Worm (Caenorhabditis elegans) whole organism, L3 larva: ENCODE measurements around the gene W08F4.1.

ENCODE experiments used
- ceh-82 ChIP-seq: fragments of 150-350 bp; optimal IDR thresholded peaks from 2 replicates; lab custom pipeline; 2014; ENCODE audit warnings: missing biosample characterization, missing genetic modification characterization
- egl-27 ChIP-seq: sonication (generic microtip); optimal IDR thresholded peaks from 4 replicates; lab custom pipeline; 2017; ENCODE audit warnings: missing biosample characterization, missing genetic modification reagents, missing genetic modification characterization
- eor-1 ChIP-seq, 2 experiments: fragments of 150-350 bp; optimal IDR thresholded peaks; 2 replicates each; lab custom pipeline; 2014 to 2018; ENCODE audit warnings: missing biosample characterization in 2 of 2, missing genetic modification characterization in 2 of 2
- hmg-11 ChIP-seq: sonication (generic microtip); optimal IDR thresholded peaks from 2 replicates; lab custom pipeline; 2016; ENCODE audit warnings: missing genetic modification characterization, missing compliant biosample characterization
- lin-39 ChIP-seq: fragments of 150-350 bp; optimal IDR thresholded peaks from 2 replicates; lab custom pipeline; 2018; ENCODE audit warnings: missing biosample characterization, missing genetic modification reagents, missing genetic modification characterization
- lsy-12 ChIP-seq: sonication (generic microtip); optimal IDR thresholded peaks from 2 replicates; lab custom pipeline; 2016; ENCODE audit warnings: mild to moderate bottlenecking, missing genetic modification characterization, missing compliant biosample characterization
- mdl-1 ChIP-seq: fragments of 150-350 bp; optimal IDR thresholded peaks from 2 replicates; lab custom pipeline; 2014; ENCODE audit warnings: missing biosample characterization, missing genetic modification characterization
- mml-1 ChIP-seq: fragments of 150-350 bp; sonication (generic microtip); optimal IDR thresholded peaks from 3 replicates; lab custom pipeline; 2014; ENCODE audit warnings: missing biosample characterization, missing genetic modification characterization
- nhr-25 ChIP-seq: sonication (generic microtip); optimal IDR thresholded peaks from 2 replicates; lab custom pipeline; 2017; ENCODE audit warnings: missing biosample characterization, missing genetic modification characterization
- nhr-28 ChIP-seq: fragments of 150-350 bp; optimal IDR thresholded peaks from 2 replicates; lab custom pipeline; 2014; ENCODE audit warnings: missing biosample characterization, missing genetic modification characterization
- nhr-76 ChIP-seq: fragments of 150-350 bp; sonication (generic microtip); optimal IDR thresholded peaks from 5 replicates; lab custom pipeline; 2014; ENCODE audit warnings: missing biosample characterization, missing genetic modification characterization
- skn-1 ChIP-seq: fragments of 150-350 bp; optimal IDR thresholded peaks from 2 replicates; lab custom pipeline; 2014; ENCODE audit warnings: missing biosample characterization, missing genetic modification characterization
- unc-62 ChIP-seq: fragments of 150-350 bp; sonication (generic microtip); optimal IDR thresholded peaks from 4 replicates; lab custom pipeline; 2014; ENCODE audit warnings: missing biosample characterization, missing genetic modification reagents, missing genetic modification characterization
- ztf-11 ChIP-seq: fragments of 150-350 bp; optimal IDR thresholded peaks from 2 replicates; lab custom pipeline; 2014; ENCODE audit warnings: missing biosample characterization, missing genetic modification characterization

ce11 chrII:639467-639866 is 46.1 kb downstream of the W08F4.1 start, which contains the start of gene K07E8.6:
- no peak for TF ChIP-seq mdl-1 (tag; lab: Kevin White, UChicago)
- TF ChIP-seq eor-1 (tag; optimal IDR thresholded peaks at IDR 0.05; lab: Kevin White, UChicago) = no peak
- TF ChIP-seq unc-62 = no peak
- no peak for TF ChIP-seq ztf-11 (tag; lab: Kevin White, UChicago)
- TF ChIP-seq nhr-28 (tag; lab: Kevin White, UChicago) = no peak
- TF ChIP-seq lsy-12 (tag; lab: Kevin White, UChicago) = no peak
- no peak for TF ChIP-seq ceh-82 (tag; lab: Kevin White, UChicago)
- no peak for TF ChIP-seq skn-1
- TF ChIP-seq lin-39 (tag; lab: Kevin White, UChicago) = no peak
- no peak for TF ChIP-seq egl-27 (tag; lab: Kevin White, UChicago)
- no peak for TF ChIP-seq hmg-11 (tag; lab: Kevin White, UChicago)
- TF ChIP-seq nhr-76 (tag; lab: Kevin White, UChicago) = no peak
- no peak for TF ChIP-seq nhr-25 (tag; lab: Kevin White, UChicago)
- no peak for TF ChIP-seq mml-1 (tag; lab: Kevin White, UChicago)
